Fruit fly (Drosophila melanogaster): ENCODE measurements around the gene Usp32.

The Usp32 gene

DNA sequence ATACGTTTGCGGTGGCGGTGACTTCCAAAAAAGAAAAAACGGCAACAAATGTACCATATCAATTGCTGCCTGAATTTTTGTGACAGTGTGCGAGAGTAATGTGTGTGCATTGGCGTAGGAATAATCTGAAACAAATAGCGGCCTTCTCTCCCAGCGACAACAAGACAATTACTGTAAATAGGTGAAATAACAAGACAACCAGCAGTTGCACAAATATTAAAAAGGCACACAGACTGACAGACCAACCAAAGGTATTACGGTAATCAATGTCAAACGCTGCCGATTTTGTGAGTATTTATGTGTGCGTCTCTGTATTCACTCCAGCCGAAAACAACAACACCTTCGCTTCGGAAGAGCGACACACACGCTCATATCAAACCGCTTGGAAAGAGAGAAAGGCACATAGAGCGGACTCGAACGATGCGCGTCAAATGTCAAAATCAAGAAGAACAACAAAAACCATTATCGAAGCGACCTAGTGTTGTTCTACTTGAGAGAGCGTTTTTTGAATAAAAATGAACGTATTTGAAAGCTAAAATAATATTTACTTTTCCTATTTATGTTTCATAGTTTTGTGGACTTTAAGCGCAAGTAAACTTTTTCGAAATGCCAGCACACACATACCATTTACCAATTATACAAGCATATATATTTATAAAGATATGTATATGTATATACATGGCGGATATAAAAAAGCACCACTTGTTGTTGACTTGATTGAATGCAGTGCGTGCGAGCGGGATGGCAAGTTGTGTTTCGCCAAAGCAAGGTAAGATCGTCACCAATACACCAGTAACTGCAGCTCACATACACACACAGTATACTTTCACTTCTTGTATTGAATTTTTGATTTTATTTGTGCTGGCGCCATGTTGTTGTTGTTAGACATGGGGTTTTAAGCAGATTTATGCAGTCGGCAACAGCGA lies 36.1 kb downstream of the Usp32 start (continued):
- TF ChIP-seq hkb (optimal IDR thresholded peaks at IDR 0.05): no peak
- peak; percentile 68; the same call in 1 of the 2 replicates for TF ChIP-seq hkb (GFP tag; IDR thresholded peaks at IDR 0.05)
- peak; percentile 20 for TF ChIP-seq CG17829 (tag; optimal IDR thresholded peaks at IDR 0.05)
- TF ChIP-seq trem (tag; optimal IDR thresholded peaks at IDR 0.05): peak; percentile 13
- peak; percentile 51 for TF ChIP-seq HmgD (GFP tag; optimal IDR thresholded peaks at IDR 0.05)
- TF ChIP-seq CG8478 (optimal IDR thresholded peaks at IDR 0.05): no peak
- TF ChIP-seq CG15601 (tag; optimal IDR thresholded peaks at IDR 0.05): peak; percentile 82
- peak; percentile 43 for TF ChIP-seq CG18262 (tag; optimal IDR thresholded peaks at IDR 0.05)
- TF ChIP-seq chif (GFP tag; optimal IDR thresholded peaks at IDR 0.05): peak; percentile 34 to 43
- TF ChIP-seq sc (optimal IDR thresholded peaks at IDR 0.05): no peak
- TF ChIP-seq sc (GFP tag; optimal IDR thresholded peaks at IDR 0.05): peak; percentile 54
- no peak for TF ChIP-seq Tbp (GFP tag; optimal IDR thresholded peaks at IDR 0.05)
- peak; percentile 66 for TF ChIP-seq CG2678 (tag; optimal IDR thresholded peaks at IDR 0.05)
- TF ChIP-seq ci (GFP tag; IDR thresholded peaks at IDR 0.05): peak; percentile 84; the same call in 1 of the 3 replicates
- peak; percentile 53 for TF ChIP-seq CG8944 (GFP tag; optimal IDR thresholded peaks at IDR 0.05)
- no peak for TF ChIP-seq Dip3 (GFP tag; optimal IDR thresholded peaks at IDR 0.05)
- no peak for TF ChIP-seq fru (optimal IDR thresholded peaks at IDR 0.05)
- TF ChIP-seq CG9932 (GFP tag; IDR thresholded peaks at IDR 0.05): 0 out of 2 replicates have a peak, but pooled peaks have one; percentile 11
- TF ChIP-seq ab (GFP tag; optimal IDR thresholded peaks at IDR 0.05): no peak
- peak; percentile 61 for TF ChIP-seq zen (tag; optimal IDR thresholded peaks at IDR 0.05)
- peak; percentile 72 for TF ChIP-seq ftz-f1 (GFP tag; optimal IDR thresholded peaks at IDR 0.05)
- peak; percentile 31 for TF ChIP-seq NK7.1 (GFP tag; optimal IDR thresholded peaks at IDR 0.05)
- peak; percentile 53 for TF ChIP-seq cato (GFP tag; optimal IDR thresholded peaks at IDR 0.05; ENCODE audit: borderline replicate concordance)
- TF ChIP-seq gro (GFP tag; optimal IDR thresholded peaks at IDR 0.05): peak; percentile 52
- TF ChIP-seq nerfin-1 (tag; optimal IDR thresholded peaks at IDR 0.05): peak; percentile 46
- no peak for TF ChIP-seq CG6272 (GFP tag; IDR thresholded peaks at IDR 0.05)
- no peak for TF ChIP-seq croc (GFP tag; conservative IDR thresholded peaks at IDR 0.05)
- TF ChIP-seq CG13123 (GFP tag; optimal IDR thresholded peaks at IDR 0.05): peak; percentile 76
- peak; percentile 1 for TF ChIP-seq bigmax (GFP tag; optimal IDR thresholded peaks at IDR 0.05)
- TF ChIP-seq GATAe (GFP tag; conservative IDR thresholded peaks at IDR 0.05): 0 out of 2 replicates have a peak, but pooled peaks have one; percentile 8
- TF ChIP-seq Hr51 (GFP tag; optimal IDR thresholded peaks at IDR 0.05): peak in 1 of 2 experiments; percentile 39
- no peak for TF ChIP-seq CG4730 (GFP tag; IDR thresholded peaks at IDR 0.05)
- TF ChIP-seq luna (GFP tag; optimal IDR thresholded peaks at IDR 0.05): no peak
- peak; percentile 79 for TF ChIP-seq NC2β (GFP tag; optimal IDR thresholded peaks at IDR 0.05)
- no peak for TF ChIP-seq knrl (GFP tag; IDR thresholded peaks at IDR 0.05; ENCODE audit: partially characterized antibody)
- peak; percentile 74 for TF ChIP-seq peb (GFP tag; IDR thresholded peaks at IDR 0.05)
- TF ChIP-seq cas (GFP tag; IDR thresholded peaks at IDR 0.05): no peak
- TF ChIP-seq CG4404 (GFP tag; IDR thresholded peaks at IDR 0.05): no peak
- no peak for TF ChIP-seq Doc2 (GFP tag; IDR thresholded peaks at IDR 0.05)
- TF ChIP-seq Blimp-1 (GFP tag; optimal IDR thresholded peaks at IDR 0.05): peak; percentile 95
- peak; percentile 75 for TF ChIP-seq CG2875 (GFP tag; optimal IDR thresholded peaks at IDR 0.05)
- peak; percentile 16 for TF ChIP-seq Six4 (GFP tag; optimal IDR thresholded peaks at IDR 0.05)
- peak; percentile 65; the same call in 2 of the 3 replicates for TF ChIP-seq H15 (GFP tag; IDR thresholded peaks at IDR 0.05)
- peak; percentile 27 for TF ChIP-seq CG12744 (GFP tag; optimal IDR thresholded peaks at IDR 0.05)
- TF ChIP-seq CrebB (tag; optimal IDR thresholded peaks at IDR 0.05): peak; percentile 84
- TF ChIP-seq CG9609 (GFP tag; optimal IDR thresholded peaks at IDR 0.05): no peak
- peak; percentile 52 for TF ChIP-seq Asciz (GFP tag; optimal IDR thresholded peaks at IDR 0.05)
- peak; percentile 12 for TF ChIP-seq NC2α (GFP tag; optimal IDR thresholded peaks at IDR 0.05)
- TF ChIP-seq bsh (GFP tag; optimal IDR thresholded peaks at IDR 0.05): peak in 1 of 2 experiments; percentile 77
- peak; percentile 33 for TF ChIP-seq CG18011 (GFP tag; optimal IDR thresholded peaks at IDR 0.05)

Data from whole organism, embryonic.